Fruit fly (Drosophila melanogaster) whole organism, embryonic: ENCODE results near the gene CG17010.

Experiments used
- Antp ChIP-seq: fragments of 200-800 bp; sonication (Bioruptor generic); optimal IDR thresholded peaks from 3 replicates; lab custom pipeline; 2016; ENCODE audit warnings: missing biosample characterization, missing genetic modification characterization
- Awh ChIP-seq: fragments of 200-800 bp; sonication (Bioruptor generic); IDR thresholded peaks from 2 replicates; pipeline ENCODE4, ENCODE4 v1.3.6; 2022; ENCODE audit warnings: missing biosample characterization, missing genetic modification characterization
- BEAF-32 ChIP-seq: fragments of 200-800 bp; sonication (Bioruptor generic); optimal IDR thresholded peaks from 3 replicates; lab custom pipeline; 2017; ENCODE audit warnings: missing biosample characterization, missing genetic modification characterization, mild to moderate bottlenecking, moderate library complexity, missing genetic modification reagents
- Bgb ChIP-seq: fragments of 200-800 bp; sonication (Bioruptor generic); IDR thresholded peaks from 2 replicates; pipeline ENCODE4 v1.3.6; 2022; ENCODE audit warnings: missing biosample characterization, missing genetic modification characterization; ENCODE audit not compliant: partially characterized antibody
- CG10147 ChIP-seq: fragments of 200-800 bp; sonication (Bioruptor generic); optimal IDR thresholded peaks from 2 replicates; lab custom pipeline; 2019; ENCODE audit warnings: missing biosample characterization, mild to moderate bottlenecking, missing genetic modification characterization, moderate library complexity
- CG1024 ChIP-seq: fragments of 200-800 bp; sonication (Bioruptor generic); IDR thresholded peaks from 2 replicates; pipeline ENCODE4 v1.3.6; 2022; ENCODE audit warnings: missing biosample characterization, missing genetic modification characterization
- CG11085 ChIP-seq: fragments of 200-800 bp; sonication (Bioruptor generic); IDR thresholded peaks from 2 replicates; pipeline ENCODE4 v1.3.6; 2022; ENCODE audit warnings: missing biosample characterization, missing genetic modification characterization
- CG11560 ChIP-seq: fragments of 200-800 bp; sonication (Bioruptor generic); IDR thresholded peaks from 3 replicates; pipeline ENCODE4 v1.3.6; 2022; ENCODE audit warnings: missing biosample characterization, missing genetic modification characterization
- CG12236 ChIP-seq: fragments of 200-800 bp; sonication (Bioruptor generic); optimal IDR thresholded peaks from 2 replicates; lab custom pipeline; 2016; ENCODE audit warnings: missing biosample characterization, missing genetic modification characterization
- CG12769 ChIP-seq: fragments of 200-800 bp; sonication (Bioruptor generic); optimal IDR thresholded peaks from 2 replicates; lab custom pipeline; 2019; ENCODE audit warnings: missing biosample characterization, mild to moderate bottlenecking, missing genetic modification characterization, moderate library complexity
- CG18599 ChIP-seq: fragments of 200-800 bp; sonication (Bioruptor generic); optimal IDR thresholded peaks from 3 replicates; lab custom pipeline; 2017; ENCODE audit warnings: missing biosample characterization, missing genetic modification characterization, mild to moderate bottlenecking, moderate library complexity, missing genetic modification reagents
- CG18619 ChIP-seq: fragments of 200-800 bp; sonication (Bioruptor generic); optimal IDR thresholded peaks from 3 replicates; lab custom pipeline; 2017; ENCODE audit warnings: missing biosample characterization, mild to moderate bottlenecking, missing genetic modification characterization
- CG18764 ChIP-seq: fragments of 200-800 bp; sonication (Bioruptor generic); optimal IDR thresholded peaks from 3 replicates; lab custom pipeline; 2016; ENCODE audit warnings: missing biosample characterization, missing genetic modification characterization
- CG2120 ChIP-seq: fragments of 200-800 bp; sonication (Bioruptor generic); optimal IDR thresholded peaks from 3 replicates; lab custom pipeline; 2016; ENCODE audit warnings: missing biosample characterization, missing genetic modification characterization
- CG2199 ChIP-seq: fragments of 200-800 bp; sonication (Bioruptor generic); IDR thresholded peaks from 3 replicates; pipeline ENCODE4 v1.3.6; 2022; ENCODE audit warnings: missing biosample characterization, missing genetic modification characterization
- CG2678 ChIP-seq: fragments of 200-800 bp; sonication (Bioruptor generic); optimal IDR thresholded peaks from 3 replicates; lab custom pipeline; 2019; ENCODE audit warnings: missing biosample characterization, mild to moderate bottlenecking, missing genetic modification characterization, moderate library complexity
- CG2712 ChIP-seq: fragments of 200-800 bp; optimal IDR thresholded peaks from 3 replicates; lab custom pipeline; 2019; ENCODE audit warnings: missing biosample characterization, mild to moderate bottlenecking, missing genetic modification characterization, moderate library complexity
- CG3065 ChIP-seq: fragments of 200-800 bp; sonication (Bioruptor generic); optimal IDR thresholded peaks from 2 replicates; lab custom pipeline; 2016; ENCODE audit warnings: missing biosample characterization, missing genetic modification characterization
- CG31365 ChIP-seq: fragments of 200-800 bp; sonication (Bioruptor generic); optimal IDR thresholded peaks from 2 replicates; lab custom pipeline; 2018; ENCODE audit warnings: missing biosample characterization, mild to moderate bottlenecking, missing genetic modification characterization
- CG34376 ChIP-seq: fragments of 200-800 bp; sonication (Bioruptor generic); optimal IDR thresholded peaks from 2 replicates; lab custom pipeline; 2018; ENCODE audit warnings: missing biosample characterization, mild to moderate bottlenecking, missing genetic modification characterization
- CG5953 ChIP-seq: fragments of 200-800 bp; sonication (Bioruptor generic); IDR thresholded peaks from 2 replicates; pipeline ENCODE4 v1.3.6; 2022; ENCODE audit warnings: missing biosample characterization, missing genetic modification characterization
- CG8359 ChIP-seq: fragments of 200-800 bp; sonication (Bioruptor generic); optimal IDR thresholded peaks from 2 replicates; lab custom pipeline; 2017; ENCODE audit warnings: missing biosample characterization, mild to moderate bottlenecking, missing genetic modification characterization, borderline replicate concordance
- CG9817 ChIP-seq: fragments of 200-800 bp; sonication (Bioruptor generic); optimal IDR thresholded peaks from 2 replicates; lab custom pipeline; 2018; ENCODE audit warnings: missing biosample characterization, mild to moderate bottlenecking, missing genetic modification characterization, moderate library complexity
- CTCF ChIP-seq: fragments of 200-800 bp; sonication (Bioruptor generic); optimal IDR thresholded peaks from 2 replicates; lab custom pipeline; 2017; ENCODE audit warnings: missing biosample characterization, mild to moderate bottlenecking, missing genetic modification characterization, moderate library complexity
- Ets65A ChIP-seq: fragments of 200-800 bp; sonication (Bioruptor generic); peaks from one replicate; lab custom pipeline; 2016; ENCODE audit warnings: missing biosample characterization, missing genetic modification characterization
- Fer1 ChIP-seq: fragments of 200-800 bp; sonication (Bioruptor generic); optimal IDR thresholded peaks from 2 replicates; lab custom pipeline; 2017; ENCODE audit warnings: missing biosample characterization, mild to moderate bottlenecking, missing genetic modification characterization
- Fer3 ChIP-seq: fragments of 200-800 bp; sonication (Bioruptor generic); optimal IDR thresholded peaks from 2 replicates; lab custom pipeline; 2018; ENCODE audit warnings: missing biosample characterization, mild to moderate bottlenecking, missing genetic modification characterization, moderate library complexity
- Hey ChIP-seq: fragments of 200-800 bp; sonication (Bioruptor generic); optimal IDR thresholded peaks from 3 replicates; lab custom pipeline; 2018; ENCODE audit warnings: missing biosample characterization, mild to moderate bottlenecking, missing genetic modification characterization
- Hr78 ChIP-seq, 2 experiments: fragments of 200-800 bp in 1 of 2; fragments of >200 bp in 1 of 2; sonication (Bioruptor generic) in 1 of 2; optimal IDR thresholded peaks; 2 replicates each; lab custom pipeline; 2017 to 2019; ENCODE audit warnings: missing biosample characterization in 2 of 2, missing genetic modification characterization in 2 of 2, mild to moderate bottlenecking in 1 of 2, moderate library complexity in 1 of 2
- Ptx1 ChIP-seq: fragments of 200-800 bp; sonication (Bioruptor generic); IDR thresholded peaks from 2 replicates; pipeline ENCODE4 v1.3.6; 2022; ENCODE audit warnings: missing biosample characterization, missing genetic modification characterization
- Tbp ChIP-seq: fragments of >200 bp; optimal IDR thresholded peaks from 2 replicates; lab custom pipeline; 2018; ENCODE audit warnings: missing biosample characterization, missing genetic modification characterization
- cad ChIP-seq: fragments of >200 bp; optimal IDR thresholded peaks from 2 replicates; lab custom pipeline; 2017; ENCODE audit warnings: missing biosample characterization, missing genetic modification characterization
- cwo ChIP-seq: fragments of 200-800 bp; sonication (Bioruptor generic); optimal IDR thresholded peaks from 3 replicates; lab custom pipeline; 2017; ENCODE audit warnings: missing biosample characterization, missing genetic modification characterization, mild to moderate bottlenecking, moderate library complexity, missing genetic modification reagents
- ems ChIP-seq: fragments of 200-800 bp; sonication (Bioruptor generic); optimal IDR thresholded peaks from 3 replicates; lab custom pipeline; 2016; ENCODE audit warnings: missing biosample characterization, missing genetic modification characterization
- fd102C ChIP-seq: fragments of 200-800 bp; sonication (Bioruptor generic); optimal IDR thresholded peaks from 2 replicates; lab custom pipeline; 2018; ENCODE audit warnings: missing biosample characterization, mild to moderate bottlenecking, missing genetic modification characterization, moderate library complexity
- gem ChIP-seq: fragments of 200-800 bp; sonication (Bioruptor generic); optimal IDR thresholded peaks from 2 replicates; lab custom pipeline; 2019; ENCODE audit warnings: missing biosample characterization, mild to moderate bottlenecking, missing genetic modification characterization, moderate library complexity
- jumu ChIP-seq: fragments of 200-800 bp; sonication (Bioruptor generic); optimal IDR thresholded peaks from 3 replicates; lab custom pipeline; 2016; ENCODE audit warnings: missing biosample characterization, missing genetic modification characterization
- lab ChIP-seq: fragments of 200-800 bp; sonication (Bioruptor generic); optimal IDR thresholded peaks from 3 replicates; lab custom pipeline; 2017; ENCODE audit warnings: missing biosample characterization, missing genetic modification characterization, mild to moderate bottlenecking, moderate library complexity, missing genetic modification reagents
- sd ChIP-seq: fragments of 200-800 bp; sonication (Bioruptor generic); optimal IDR thresholded peaks from 3 replicates; lab custom pipeline; 2018; ENCODE audit warnings: missing biosample characterization, mild to moderate bottlenecking, missing genetic modification characterization, moderate library complexity
- sens ChIP-seq: fragments of 200-800 bp; sonication (Bioruptor generic); peaks from one replicate; lab custom pipeline; 2016; ENCODE audit warnings: missing biosample characterization, missing genetic modification characterization
- seq ChIP-seq: fragments of 200-800 bp; sonication (Bioruptor generic); IDR thresholded peaks from 2 replicates; pipeline ENCODE4 v1.3.6; 2022; ENCODE audit warnings: missing biosample characterization, missing genetic modification characterization
- sob ChIP-seq: fragments of 200-800 bp; sonication (Bioruptor generic); IDR thresholded peaks from 2 replicates; pipeline ENCODE4 v1.3.6; 2022; ENCODE audit warnings: missing biosample characterization, missing genetic modification characterization
- sqz ChIP-seq: fragments of 200-800 bp; sonication (Bioruptor generic); optimal IDR thresholded peaks from 3 replicates; lab custom pipeline; 2018; ENCODE audit warnings: missing biosample characterization, mild to moderate bottlenecking, missing genetic modification characterization
- sr ChIP-seq: fragments of 200-800 bp; sonication (Bioruptor generic); IDR thresholded peaks from 3 replicates; pipeline ENCODE4 v1.3.6; 2022; ENCODE audit warnings: missing biosample characterization, missing genetic modification characterization
- sug ChIP-seq: fragments of 200-800 bp; optimal IDR thresholded peaks from 2 replicates; lab custom pipeline; 2019; ENCODE audit warnings: missing biosample characterization, mild to moderate bottlenecking, missing genetic modification characterization, moderate library complexity
- wor ChIP-seq: fragments of 200-800 bp; sonication (Bioruptor generic); IDR thresholded peaks from 2 replicates; pipeline ENCODE4 v1.3.6; 2022; ENCODE audit warnings: missing biosample characterization, missing genetic modification characterization
- zen ChIP-seq: fragments of 200-800 bp; sonication (Bioruptor generic); optimal IDR thresholded peaks from 3 replicates; lab custom pipeline; 2018; ENCODE audit warnings: missing biosample characterization, mild to moderate bottlenecking, missing genetic modification characterization, moderate library complexity

Gene CG17010

DNA sequence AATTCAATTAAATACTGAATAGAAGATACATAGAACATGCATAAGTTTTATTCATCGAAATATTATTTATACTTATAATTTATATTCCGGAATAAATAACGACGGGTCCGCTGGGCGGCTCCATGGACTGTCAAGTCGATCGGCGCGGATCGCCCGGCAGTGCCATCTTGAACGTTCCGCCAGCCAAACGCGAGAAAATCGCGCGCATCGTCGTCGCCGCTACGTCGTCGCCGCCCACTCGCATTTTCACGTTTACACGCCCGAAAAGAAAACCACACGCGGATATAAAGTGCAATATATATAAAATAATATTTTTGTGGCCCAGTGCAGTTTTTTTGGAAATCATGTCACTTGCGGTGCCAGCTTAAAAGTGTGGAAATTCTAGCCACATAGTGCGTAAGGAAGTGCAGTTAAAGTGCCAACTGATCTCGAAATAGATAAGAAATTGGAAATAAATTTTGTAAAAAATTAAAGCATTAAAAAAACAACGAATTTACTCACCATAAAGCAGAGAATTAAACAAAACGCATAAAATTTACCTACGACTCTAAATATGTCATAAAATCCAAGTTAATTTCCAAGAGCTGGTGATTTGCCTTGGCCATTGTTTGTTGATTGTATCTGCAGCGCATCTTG lies 12.5 kb upstream of the CG17010 start, which contains the start of the genes bru2 and CG43813:
Gene bru2 (plus strand): TSS at position 586 of the 636 bp plus-strand sequence.
Gene CG43813 (minus strand): TSS at position 633 of the 636 bp plus-strand sequence.
- TF ChIP-seq sens (GFP tag; lab: Kevin White, UChicago) (peak; percentile 12), Bgb (GFP tag; lab: Robert Waterston, UW) (no peak), CG8359 (GFP tag; lab: Kevin White, UChicago) (peak; percentile 54), CG9817 (tag; lab: Kevin White, UChicago) (no peak), cad (GFP tag; lab: Kevin White, UChicago) (no peak), sr (GFP tag; lab: Robert Waterston, UW) (peak; percentile 73)
- TF ChIP-seq, all 482 proteins: peak for 3

DNA sequence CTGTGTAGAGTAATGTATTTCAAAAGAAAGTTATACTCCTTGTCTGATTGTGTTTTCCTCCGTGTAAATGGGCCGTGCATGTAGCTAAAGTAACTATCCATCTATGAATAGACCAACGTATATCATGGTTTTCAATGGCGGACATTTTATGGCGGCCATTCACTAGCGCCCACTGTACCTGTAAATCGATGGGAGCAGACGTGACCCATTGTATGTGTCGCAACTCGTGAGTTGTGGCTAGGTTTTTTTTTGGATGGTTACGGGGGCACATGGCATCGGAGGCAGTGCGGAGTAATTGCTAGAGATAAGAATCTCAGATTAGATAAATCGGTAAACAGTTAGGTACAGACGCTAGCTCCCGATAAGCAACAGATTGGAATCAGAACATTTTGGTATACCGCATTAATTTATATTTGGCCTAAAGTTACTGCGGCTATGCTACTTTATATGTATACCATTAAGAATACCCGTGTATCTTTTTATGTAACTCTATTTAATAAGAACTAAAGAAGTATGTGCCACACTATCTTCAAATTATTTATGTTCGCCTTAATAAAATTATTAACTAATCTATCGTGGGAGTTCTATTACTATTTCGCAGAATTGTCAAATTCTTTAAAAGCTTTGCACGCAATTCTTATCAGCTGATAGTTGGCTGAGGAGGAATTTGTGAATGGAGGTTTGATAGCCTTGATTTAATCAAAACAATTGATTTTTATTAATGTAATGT lies 9.9 kb upstream of the CG17010 start:
- TF ChIP-seq Antp (peak; percentile 0), CG11560 (tag; lab: Robert Waterston, UW) (no peak), sob (GFP tag; lab: Robert Waterston, UW) (peak; percentile 29; the same call in 1 of the 2 replicates), CTCF (no peak), Awh (GFP tag; lab: Robert Waterston, UW) (no peak), Hr78 (GFP tag; optimal IDR thresholded peaks at IDR 0.05; lab: Kevin White, UChicago) (peak in 1 of 2 experiments; percentile 85), Hey (tag; lab: Kevin White, UChicago) (no peak), gem (tag; lab: Kevin White, UChicago) (peak; percentile 44), CG31365 (no peak), sqz (peak; percentile 39), seq (no peak), zen (tag; lab: Kevin White, UChicago) (no peak), CG2199 (GFP tag; lab: Robert Waterston, UW) (0 out of 3 replicates have a peak, but pooled peaks have one; percentile 41), Ptx1 (GFP tag; lab: Robert Waterston, UW) (peak; percentile 37; the same call in 1 of the 2 replicates), fd102C (GFP tag; lab: Kevin White, UChicago) (no peak), wor (GFP tag; lab: Robert Waterston, UW) (no peak), CG2678 (tag; lab: Kevin White, UChicago) (peak; percentile 27), CG18619 (GFP tag; lab: Kevin White, UChicago) (no peak), CG12236 (GFP tag; lab: Kevin White, UChicago) (no peak), CG34376 (peak; percentile 66), Tbp (GFP tag; lab: Kevin White, UChicago) (no peak), CG3065 (GFP tag; lab: Kevin White, UChicago) (no peak), CG10147 (GFP tag; lab: Kevin White, UChicago) (no peak), BEAF-32 (no peak), CG11085 (GFP tag; lab: Robert Waterston, UW) (no peak), ems (GFP tag; lab: Kevin White, UChicago) (no peak), CG18764 (GFP tag; lab: Kevin White, UChicago) (no peak), CG2712 (no peak), sug (tag; lab: Kevin White, UChicago) (peak; percentile 25), Fer1 (peak; percentile 6), CG5953 (no peak), CG2120 (GFP tag; lab: Kevin White, UChicago) (peak; percentile 3), CG18599 (GFP tag; lab: Kevin White, UChicago) (peak; percentile 58), Fer3 (tag; lab: Kevin White, UChicago) (peak; percentile 17), Ets65A (GFP tag; lab: Kevin White, UChicago) (peak; percentile 50), CG12769 (tag; lab: Kevin White, UChicago) (peak; percentile 31), CG1024 (0 out of 2 replicates have a peak, but pooled peaks have one; percentile 10), jumu (GFP tag; lab: Kevin White, UChicago) (no peak), lab (peak; percentile 45), sd (peak; percentile 76), cwo (GFP tag; lab: Kevin White, UChicago) (peak; percentile 3)
